Worm (Caenorhabditis elegans): ENCODE results near the gene clec-66.

Gene clec-66

DNA sequence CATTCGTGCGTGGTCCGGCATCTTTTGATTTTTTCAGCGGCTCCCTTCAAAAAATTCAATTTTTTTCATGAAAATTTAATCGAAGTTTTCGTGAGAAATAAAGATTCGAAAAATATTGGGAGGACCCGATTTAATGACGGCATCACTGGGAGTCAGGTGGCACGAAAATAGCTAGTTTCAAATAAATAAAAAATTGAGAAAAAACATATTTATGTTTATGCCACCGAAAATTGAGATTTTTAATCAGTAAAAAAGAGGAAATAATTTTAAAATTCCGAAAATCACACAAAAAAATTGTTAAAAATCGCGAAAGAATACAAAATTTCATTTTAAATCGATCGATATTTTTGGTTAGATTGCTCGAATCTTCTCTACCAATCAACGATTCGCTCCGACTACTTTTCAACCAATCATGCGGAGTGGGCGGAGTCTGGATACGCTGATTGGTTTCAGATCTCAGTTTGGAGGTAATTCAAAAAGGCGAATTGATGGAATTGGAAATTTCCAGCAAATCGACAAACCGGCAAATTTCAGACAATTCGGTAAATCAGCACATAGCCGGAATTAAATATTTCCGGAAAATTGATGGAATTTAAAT is 26.0 kb upstream of the clec-66 start, which contains the start of gene gsy-1:
gsy-1 (minus strand) TSS at position 51 of the 598 bp plus-strand sequence.
- TF ChIP-seq nhr-129 (tag; optimal IDR thresholded peaks at IDR 0.05) (no peak), nhr-77 (tag; optimal IDR thresholded peaks at IDR 0.05) (no peak), lin-13 (GFP tag; optimal IDR thresholded peaks at IDR 0.05) (no peak), ceh-16 (tag; optimal IDR thresholded peaks at IDR 0.05) (no peak), skn-1 (tag; optimal IDR thresholded peaks at IDR 0.05) (no peak), ztf-4 (tag; optimal IDR thresholded peaks at IDR 0.05) (no peak), R02D3.7 (tag; optimal IDR thresholded peaks at IDR 0.05) (no peak), nhr-237 (tag; optimal IDR thresholded peaks at IDR 0.05) (no peak)

DNA sequence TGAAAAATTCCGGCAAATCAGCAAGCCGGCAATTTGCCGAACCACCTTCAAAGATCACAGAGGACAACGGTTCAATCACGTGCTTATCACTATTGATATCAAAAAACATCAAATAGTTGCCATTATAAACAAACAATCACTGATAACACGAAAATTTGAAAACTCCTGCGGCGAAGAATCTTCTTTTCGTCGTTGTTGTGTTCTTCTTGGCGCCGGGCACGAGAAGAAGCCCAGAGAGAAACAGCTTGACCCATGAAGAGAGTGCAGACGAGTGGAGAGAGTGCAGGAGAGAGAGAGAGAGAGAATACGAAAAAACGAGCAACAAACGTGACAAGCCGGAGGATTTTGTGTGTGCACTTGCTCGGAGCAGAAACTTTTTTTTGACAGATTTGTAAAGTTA is 25.5 kb upstream of the clec-66 start:
- TF ChIP-seq ztf-1 (GFP tag; conservative IDR thresholded peaks at IDR 0.05) (no peak), Y55F3AM.14 (GFP tag; optimal IDR thresholded peaks at IDR 0.05) (no peak), ceh-16 (tag; optimal IDR thresholded peaks at IDR 0.05) (no peak), blmp-1 (tag; optimal IDR thresholded peaks at IDR 0.05; ENCODE audit: insufficient read depth) (no peak), nhr-23 (tag; optimal IDR thresholded peaks at IDR 0.05) (no peak), gmeb-1 (tag; optimal IDR thresholded peaks at IDR 0.05) (peak; percentile 54), nhr-10 (tag; optimal IDR thresholded peaks at IDR 0.05) (no peak), sem-4 (tag; optimal IDR thresholded peaks at IDR 0.05) (no peak), nhr-129 (tag; optimal IDR thresholded peaks at IDR 0.05) (peak; percentile 74), ztf-11 (tag; optimal IDR thresholded peaks at IDR 0.05) (no peak), lin-39 (tag; optimal IDR thresholded peaks at IDR 0.05) (no peak), lin-11 (tag; optimal IDR thresholded peaks at IDR 0.05) (no peak), C34F6.9 (tag; optimal IDR thresholded peaks at IDR 0.05) (peak; percentile 43), mbf-1 (tag; optimal IDR thresholded peaks at IDR 0.05) (no peak), ztf-4 (tag; optimal IDR thresholded peaks at IDR 0.05) (no peak), dmd-4 (tag; optimal IDR thresholded peaks at IDR 0.05) (no peak), fos-1 (tag; optimal IDR thresholded peaks at IDR 0.05) (peak; percentile 79), nhr-25 (tag; optimal IDR thresholded peaks at IDR 0.05) (no peak), R02D3.7 (tag; optimal IDR thresholded peaks at IDR 0.05) (no peak), snpc-4 (tag; optimal IDR thresholded peaks at IDR 0.05) (no peak), elt-3 (tag; optimal IDR thresholded peaks at IDR 0.05) (no peak), mdl-1 (tag; optimal IDR thresholded peaks at IDR 0.05) (peak; percentile 10 to 81), zag-1 (tag; optimal IDR thresholded peaks at IDR 0.05) (no peak), unc-39 (tag; optimal IDR thresholded peaks at IDR 0.05) (no peak), nhr-11 (tag; optimal IDR thresholded peaks at IDR 0.05) (no peak), F13H6.1 (tag; optimal IDR thresholded peaks at IDR 0.05) (peak; percentile 84), alr-1 (tag; optimal IDR thresholded peaks at IDR 0.05) (no peak), lsy-2 (tag; optimal IDR thresholded peaks at IDR 0.05) (peak in 1 of 2 experiments; percentile 50), nhr-77 (tag; optimal IDR thresholded peaks at IDR 0.05) (no peak), elt-1 (tag; optimal IDR thresholded peaks at IDR 0.05) (no peak), sma-9 (GFP tag; optimal IDR thresholded peaks at IDR 0.05) (peak; percentile 66), sma-9 (tag; optimal IDR thresholded peaks at IDR 0.05) (no peak), nhr-237 (tag; optimal IDR thresholded peaks at IDR 0.05) (no peak), nhr-21 (tag; optimal IDR thresholded peaks at IDR 0.05) (no peak), crh-2 (tag; optimal IDR thresholded peaks at IDR 0.05) (peak; percentile 66), nhr-6 (tag; optimal IDR thresholded peaks at IDR 0.05) (no peak), egl-27 (tag; optimal IDR thresholded peaks at IDR 0.05) (peak; percentile 24), sma-3 (GFP tag; optimal IDR thresholded peaks at IDR 0.05) (peak; percentile 26), unc-55 (GFP tag; optimal IDR thresholded peaks at IDR 0.05) (peak; percentile 18), aly-2 (tag; optimal IDR thresholded peaks at IDR 0.05) (no peak)

DNA sequence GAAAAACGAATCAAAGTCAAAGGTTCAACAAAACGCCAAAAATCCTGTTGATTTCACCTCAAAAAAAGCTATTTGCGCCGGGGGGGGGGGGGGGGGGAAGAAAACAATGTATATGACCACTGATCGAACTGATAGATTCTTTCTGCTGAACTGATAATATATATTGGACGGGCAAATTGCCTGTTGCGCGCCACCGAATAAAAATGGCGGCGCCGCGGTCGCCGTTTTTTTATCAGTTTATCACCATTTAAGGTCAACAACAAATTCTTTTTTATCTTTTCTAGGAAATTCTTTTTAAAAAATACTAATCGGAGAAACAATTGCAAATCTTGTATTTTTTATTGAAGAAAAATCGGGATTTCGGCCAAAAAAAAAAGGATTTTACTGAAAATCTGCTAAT is 24.4 kb upstream of the clec-66 start:
- TF ChIP-seq gmeb-1 (tag; optimal IDR thresholded peaks at IDR 0.05): peak; percentile 7
- no peak for TF ChIP-seq F13H6.1 (tag; optimal IDR thresholded peaks at IDR 0.05)
- peak; percentile 36 for TF ChIP-seq fos-1 (tag; optimal IDR thresholded peaks at IDR 0.05)

Data from whole organism, L2 larva.